Worm (Caenorhabditis elegans) whole organism, L2 larva: ENCODE data around the gene K08E3.2.

Experiments
- elt-3 ChIP-seq: sonication (generic microtip); optimal IDR thresholded peaks from 2 replicates; lab custom pipeline; 2017; ENCODE audit warnings: missing biosample characterization, missing genetic modification characterization
- lin-39 ChIP-seq: fragments of 150-350 bp; optimal IDR thresholded peaks from 2 replicates; lab custom pipeline; 2014; ENCODE audit warnings: missing biosample characterization, missing genetic modification reagents, missing genetic modification characterization
- mdl-1 ChIP-seq, 2 experiments: fragments of 150-350 bp in 1 of 2; sonication (generic microtip) in 1 of 2; optimal IDR thresholded peaks; 2 replicates each; lab custom pipeline; 2017; ENCODE audit warnings: missing biosample characterization in 2 of 2, missing genetic modification characterization in 2 of 2
- nhr-10 ChIP-seq: sonication (generic microtip); optimal IDR thresholded peaks from 2 replicates; lab custom pipeline; 2017; ENCODE audit warnings: missing biosample characterization, missing genetic modification characterization
- nhr-23 ChIP-seq: fragments of 150-350 bp; optimal IDR thresholded peaks from 2 replicates; lab custom pipeline; 2014; ENCODE audit warnings: missing biosample characterization, missing genetic modification reagents, missing genetic modification characterization
- peb-1 ChIP-seq: fragments of 150-350 bp; optimal IDR thresholded peaks from 2 replicates; lab custom pipeline; 2014; ENCODE audit warnings: missing biosample characterization, missing genetic modification characterization
- unc-39 ChIP-seq: fragments of 150-350 bp; optimal IDR thresholded peaks from 2 replicates; lab custom pipeline; 2014; ENCODE audit warnings: missing biosample characterization, missing genetic modification characterization
- unc-62 ChIP-seq: fragments of 150-350 bp; optimal IDR thresholded peaks from 2 replicates; lab custom pipeline; 2014; ENCODE audit warnings: missing biosample characterization, missing genetic modification reagents, missing genetic modification characterization
- ztf-11 ChIP-seq: sonication (generic microtip); optimal IDR thresholded peaks from 2 replicates; lab custom pipeline; 2017; ENCODE audit warnings: missing biosample characterization, missing genetic modification characterization

ce11 chrIII:13768074-13768662 is 19.7 kb upstream of the K08E3.2 start, which contains the start of gene rml-1:
- no peak for TF ChIP-seq mdl-1 (tag; optimal IDR thresholded peaks at IDR 0.05; lab: Kevin White, UChicago)
- no peak for TF ChIP-seq nhr-10
- TF ChIP-seq nhr-23, result no peak
- no peak for TF ChIP-seq elt-3
- no peak for TF ChIP-seq lin-39 (tag; lab: Kevin White, UChicago)
- TF ChIP-seq unc-39 (tag; lab: Kevin White, UChicago), result no peak
- TF ChIP-seq ztf-11 (tag; lab: Kevin White, UChicago), result no peak
- no peak for TF ChIP-seq unc-62 (GFP tag; lab: Kevin White, UChicago)
- no peak for TF ChIP-seq peb-1 (tag; lab: Kevin White, UChicago)
